Fruit fly (Drosophila melanogaster) whole organism, prepupa: ENCODE data around the gene Rab39.

Experiments
- CG11762 ChIP-seq: fragments of 200-800 bp; sonication (Bioruptor generic); optimal IDR thresholded peaks from 3 replicates; lab custom pipeline; 2016; ENCODE audit warnings: missing biosample characterization, missing genetic modification characterization; ENCODE audit not compliant: insufficient read depth
- CG11902 ChIP-seq: fragments of 200-800 bp; sonication (Bioruptor generic); optimal IDR thresholded peaks from 3 replicates; lab custom pipeline; 2016; ENCODE audit warnings: missing biosample characterization, missing genetic modification characterization
- CG1621 ChIP-seq: fragments of 200-800 bp; sonication (Bioruptor generic); optimal IDR thresholded peaks from 3 replicates; lab custom pipeline; 2018; ENCODE audit warnings: missing biosample characterization, mild to moderate bottlenecking, missing genetic modification characterization
- CG6276 ChIP-seq: fragments of 200-800 bp; sonication (Bioruptor generic); optimal IDR thresholded peaks from 2 replicates; lab custom pipeline; 2017; ENCODE audit warnings: missing biosample characterization, mild to moderate bottlenecking, missing genetic modification characterization
- Lpt ChIP-seq: fragments of 200-800 bp; sonication (Bioruptor generic); optimal IDR thresholded peaks from 3 replicates; lab custom pipeline; 2016; ENCODE audit warnings: missing biosample characterization, missing genetic modification characterization
- OdsH ChIP-seq: fragments of 200-800 bp; sonication (Bioruptor generic); optimal IDR thresholded peaks from 3 replicates; lab custom pipeline; 2016; ENCODE audit warnings: missing biosample characterization, missing genetic modification characterization
- Sox102F ChIP-seq: fragments of 200-800 bp; sonication (Bioruptor generic); optimal IDR thresholded peaks from 2 replicates; lab custom pipeline; 2016; ENCODE audit warnings: missing biosample characterization, mild to moderate bottlenecking, missing genetic modification characterization
- fd59A ChIP-seq: fragments of 200-800 bp; sonication (Bioruptor generic); optimal IDR thresholded peaks from 2 replicates; lab custom pipeline; 2017; ENCODE audit warnings: missing biosample characterization, mild to moderate bottlenecking, missing genetic modification characterization, missing genetic modification reagents
- fkh ChIP-seq: fragments of 200-800 bp; sonication (Bioruptor generic); optimal IDR thresholded peaks from 3 replicates; lab custom pipeline; 2017; ENCODE audit warnings: missing biosample characterization, mild to moderate bottlenecking, missing genetic modification characterization, moderate library complexity
- net ChIP-seq: fragments of 200-800 bp; sonication (Bioruptor generic); optimal IDR thresholded peaks from 3 replicates; lab custom pipeline; 2016; ENCODE audit warnings: missing biosample characterization, missing genetic modification characterization
- salr ChIP-seq, 2 experiments: fragments of 200-800 bp; sonication (Bioruptor generic); optimal IDR thresholded peaks; 3 replicates each; lab custom pipeline; 2016 to 2018; ENCODE audit warnings: missing biosample characterization in 2 of 2, missing genetic modification characterization in 2 of 2, mild to moderate bottlenecking in 1 of 2
- svp ChIP-seq: fragments of 200-800 bp; sonication (Bioruptor generic); peaks from one replicate; lab custom pipeline; 2016; ENCODE audit warnings: missing biosample characterization, missing genetic modification characterization
- vri ChIP-seq: fragments of 200-800 bp; sonication (Bioruptor generic); optimal IDR thresholded peaks from 3 replicates; lab custom pipeline; 2016; ENCODE audit warnings: missing biosample characterization, mild to moderate bottlenecking, missing genetic modification characterization

DNA sequence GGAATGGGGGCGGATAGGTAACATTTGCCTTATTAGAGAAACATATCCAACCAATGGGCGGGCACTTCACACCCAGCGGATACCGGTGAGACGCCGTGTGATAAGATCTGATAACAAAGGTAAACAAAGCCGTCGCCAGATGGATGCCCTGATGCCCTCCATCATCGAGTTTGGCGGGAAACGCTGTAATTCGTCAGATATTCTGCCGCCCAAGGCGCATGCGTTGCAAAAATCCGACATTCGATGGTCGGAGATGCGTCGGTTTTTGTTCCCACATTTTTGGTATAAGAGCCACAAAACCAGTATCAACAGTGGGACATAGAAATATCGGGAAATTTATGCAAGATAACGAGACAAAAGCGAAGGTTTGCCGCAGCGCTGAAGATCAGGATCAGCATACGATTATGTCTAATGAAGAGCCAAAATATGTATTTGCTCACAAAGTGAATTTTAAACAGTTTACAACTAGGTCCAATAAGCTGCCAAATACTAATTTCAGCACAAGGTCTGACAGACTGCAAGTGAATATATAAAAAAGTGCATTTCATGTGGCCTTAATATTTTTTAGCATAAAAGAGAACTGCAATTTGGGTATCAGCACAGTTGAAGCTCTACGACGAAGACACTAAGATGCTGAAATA is 33.5 kb downstream of the Rab39 start, which contains the start of gene CG34338:
- TF ChIP-seq CG11902 (GFP tag; lab: Kevin White, UChicago), result no peak
- no peak for TF ChIP-seq net (GFP tag; lab: Kevin White, UChicago)
- TF ChIP-seq salr (GFP tag; optimal IDR thresholded peaks at IDR 0.05; lab: Kevin White, UChicago), result no peak
- no peak for TF ChIP-seq svp (GFP tag; lab: Kevin White, UChicago)
- TF ChIP-seq OdsH (GFP tag; lab: Kevin White, UChicago), result no peak
- TF ChIP-seq Sox102F, result no peak
- no peak for TF ChIP-seq CG1621
- no peak for TF ChIP-seq CG6276 (GFP tag; lab: Kevin White, UChicago)
- TF ChIP-seq vri, result no peak
- no peak for TF ChIP-seq Lpt
- no peak for TF ChIP-seq CG11762
- TF ChIP-seq fkh (GFP tag; lab: Kevin White, UChicago), result no peak
- TF ChIP-seq fd59A (GFP tag; lab: Kevin White, UChicago), result no peak
